Worm (Caenorhabditis elegans) whole organism, late embryonic: Measurements from ENCODE around the gene mrpl-55.

ENCODE experiments used
- ahr-1 ChIP-seq: sonication (generic microtip); optimal IDR thresholded peaks from 2 replicates; lab custom pipeline; 2016; ENCODE audit warnings: missing genetic modification characterization, missing compliant biosample characterization
- ama-1 ChIP-seq: fragments of 150-350 bp; optimal IDR thresholded peaks from 2 replicates; lab custom pipeline; 2014
- ceh-9 ChIP-seq: sonication (generic microtip); optimal IDR thresholded peaks from 2 replicates; lab custom pipeline; 2016; ENCODE audit warnings: mild to moderate bottlenecking, missing genetic modification characterization, inconsistent platforms, missing compliant biosample characterization
- elt-2 ChIP-seq: sonication (generic microtip); optimal IDR thresholded peaks from 2 replicates; lab custom pipeline; 2016; ENCODE audit warnings: missing genetic modification reagents, missing genetic modification characterization, missing compliant biosample characterization
- elt-4 ChIP-seq: sonication (generic microtip); optimal IDR thresholded peaks from 2 replicates; lab custom pipeline; 2016; ENCODE audit warnings: missing genetic modification characterization, missing compliant biosample characterization
- ets-4 ChIP-seq: sonication (generic microtip); optimal IDR thresholded peaks from 2 replicates; lab custom pipeline; 2016; ENCODE audit warnings: missing genetic modification characterization, missing compliant biosample characterization
- nfya-1 ChIP-seq: sonication (generic microtip); optimal IDR thresholded peaks from 2 replicates; lab custom pipeline; 2017; ENCODE audit warnings: missing genetic modification characterization, mild to moderate bottlenecking, missing compliant biosample characterization, antibody characterized with exemption, moderate library complexity
- nhr-11 ChIP-seq: fragments of 150-350 bp; optimal IDR thresholded peaks from 2 replicates; lab custom pipeline; 2014; ENCODE audit warnings: missing biosample characterization, missing genetic modification characterization
- pax-1 ChIP-seq: fragments of 150-350 bp; optimal IDR thresholded peaks from 2 replicates; lab custom pipeline; 2014; ENCODE audit warnings: missing biosample characterization, missing genetic modification characterization
- pha-4 ChIP-seq: fragments of 150-350 bp; optimal IDR thresholded peaks from 2 replicates; lab custom pipeline; 2018; ENCODE audit warnings: missing biosample characterization, missing genetic modification reagents, missing genetic modification characterization
- unc-55 ChIP-seq: sonication (generic microtip); optimal IDR thresholded peaks from 2 replicates; lab custom pipeline; 2017; ENCODE audit warnings: missing biosample characterization, missing genetic modification reagents, missing genetic modification characterization

DNA sequence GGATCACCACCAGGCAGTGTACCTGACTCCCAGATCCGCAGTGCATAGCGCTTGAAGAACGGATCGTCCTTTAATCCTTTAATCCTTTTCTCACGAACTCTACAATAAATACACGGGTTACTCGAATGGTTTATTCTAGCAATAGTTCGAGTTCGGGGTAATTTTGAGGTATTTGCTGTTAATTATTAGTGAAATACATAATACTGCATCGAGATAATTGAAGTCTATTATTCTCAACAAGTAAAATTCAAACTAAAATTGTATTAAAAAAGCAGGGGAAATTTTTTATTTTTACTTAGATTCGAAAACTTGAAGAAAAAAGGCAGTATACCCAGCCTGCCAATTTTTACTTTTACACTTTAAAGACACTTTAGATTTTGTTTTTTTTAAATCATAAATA lies 33.9 kb upstream of the mrpl-55 start, which contains the start of gene kgb-1:
- TF ChIP-seq ets-4 (tag; lab: Kevin White, UChicago) (no peak), nfya-1 (no peak), pha-4 (tag; lab: Kevin White, UChicago) (no peak), ceh-9 (no peak), ama-1 (lab: Kevin White, UChicago) (no peak), nhr-11 (tag; lab: Kevin White, UChicago) (no peak), elt-2 (tag; lab: Kevin White, UChicago) (no peak), pax-1 (no peak), unc-55 (no peak), ahr-1 (tag; lab: Kevin White, UChicago) (no peak), elt-4 (tag; lab: Kevin White, UChicago) (no peak)
